Fruit fly (Drosophila melanogaster) whole organism, embryonic: ENCODE results near the gene CG15742.

ENCODE experiments used
- B-H2 ChIP-seq: fragments of 200-800 bp; sonication (Bioruptor generic); optimal IDR thresholded peaks from 2 replicates; lab custom pipeline; 2018; ENCODE audit warnings: missing biosample characterization, mild to moderate bottlenecking, missing genetic modification characterization
- CG10543 ChIP-seq: fragments of 200-800 bp; sonication (Bioruptor generic); optimal IDR thresholded peaks from 3 replicates; lab custom pipeline; 2017; ENCODE audit warnings: missing biosample characterization, mild to moderate bottlenecking, missing genetic modification characterization, moderate library complexity
- CG11504 ChIP-seq: fragments of 200-800 bp; sonication (Bioruptor generic); optimal IDR thresholded peaks from 3 replicates; lab custom pipeline; 2019; ENCODE audit warnings: missing biosample characterization, mild to moderate bottlenecking, missing genetic modification characterization, moderate library complexity
- CG12769 ChIP-seq: fragments of 200-800 bp; sonication (Bioruptor generic); optimal IDR thresholded peaks from 2 replicates; lab custom pipeline; 2019; ENCODE audit warnings: missing biosample characterization, mild to moderate bottlenecking, missing genetic modification characterization, moderate library complexity
- CG13894 ChIP-seq: fragments of 200-800 bp; sonication (Bioruptor generic); optimal IDR thresholded peaks from 3 replicates; lab custom pipeline; 2018; ENCODE audit warnings: missing biosample characterization, mild to moderate bottlenecking, missing genetic modification characterization, moderate library complexity
- CG15269 ChIP-seq: fragments of 200-800 bp; sonication (Bioruptor generic); optimal IDR thresholded peaks from 2 replicates; lab custom pipeline; 2018; ENCODE audit warnings: missing biosample characterization, mild to moderate bottlenecking, missing genetic modification characterization, moderate library complexity
- CG2678 ChIP-seq: fragments of 200-800 bp; sonication (Bioruptor generic); optimal IDR thresholded peaks from 3 replicates; lab custom pipeline; 2019; ENCODE audit warnings: missing biosample characterization, mild to moderate bottlenecking, missing genetic modification characterization, moderate library complexity
- CG31441 ChIP-seq: fragments of 200-800 bp; sonication (Bioruptor generic); IDR thresholded peaks from 2 replicates; pipeline ENCODE4 v1.3.6; 2022; ENCODE audit warnings: missing biosample characterization, missing genetic modification characterization
- CG7745 ChIP-seq: fragments of 200-800 bp; sonication (Bioruptor generic); optimal IDR thresholded peaks from 2 replicates; lab custom pipeline; 2018; ENCODE audit warnings: missing biosample characterization, mild to moderate bottlenecking, missing genetic modification characterization, moderate library complexity
- CoRest ChIP-seq: fragments of 200-800 bp; sonication (Bioruptor generic); optimal IDR thresholded peaks from 3 replicates; lab custom pipeline; 2018; ENCODE audit warnings: missing biosample characterization, mild to moderate bottlenecking, missing genetic modification characterization, moderate library complexity
- Deaf1 ChIP-seq: fragments of 200-800 bp; optimal IDR thresholded peaks from 3 replicates; lab custom pipeline; 2019; ENCODE audit warnings: missing biosample characterization, mild to moderate bottlenecking, missing genetic modification characterization, moderate library complexity
- Dfd ChIP-seq, 2 experiments: fragments of >200 bp; optimal IDR thresholded peaks; 2 replicates each; lab custom pipeline; 2017; ENCODE audit warnings: missing biosample characterization in 2 of 2, missing genetic modification characterization in 2 of 2
- Dll ChIP-seq: fragments of 200-800 bp; sonication (Bioruptor generic); IDR thresholded peaks from 4 replicates; pipeline ENCODE4 v1.3.6; 2022; ENCODE audit warnings: missing biosample characterization, missing genetic modification characterization; ENCODE audit not compliant: partially characterized antibody
- Drgx ChIP-seq: fragments of 200-800 bp; sonication (Bioruptor generic); IDR thresholded peaks from 2 replicates; pipeline ENCODE4 v1.3.6; 2022; ENCODE audit warnings: missing biosample characterization, missing genetic modification characterization
- Ets65A ChIP-seq: fragments of 200-800 bp; sonication (Bioruptor generic); peaks from one replicate; lab custom pipeline; 2016; ENCODE audit warnings: missing biosample characterization, missing genetic modification characterization
- Fer1 ChIP-seq: fragments of 200-800 bp; sonication (Bioruptor generic); optimal IDR thresholded peaks from 2 replicates; lab custom pipeline; 2017; ENCODE audit warnings: missing biosample characterization, mild to moderate bottlenecking, missing genetic modification characterization
- Hr3 ChIP-seq: fragments of 200-800 bp; sonication (Bioruptor generic); optimal IDR thresholded peaks from 3 replicates; lab custom pipeline; 2016; ENCODE audit warnings: missing biosample characterization, missing genetic modification characterization
- MBD-R2 ChIP-seq: fragments of 200-800 bp; sonication (Bioruptor generic); IDR thresholded peaks from 2 replicates; pipeline ENCODE4 v1.3.6; 2022; ENCODE audit warnings: missing biosample characterization, missing genetic modification characterization
- Meics ChIP-seq: fragments of 200-800 bp; sonication (Bioruptor generic); optimal IDR thresholded peaks from 2 replicates; lab custom pipeline; 2017; ENCODE audit warnings: missing biosample characterization, mild to moderate bottlenecking, missing genetic modification characterization
- Oaz ChIP-seq: fragments of 200-800 bp; sonication (Bioruptor generic); IDR thresholded peaks from 2 replicates; pipeline ENCODE4 v1.3.6; 2022; ENCODE audit warnings: missing biosample characterization, missing genetic modification characterization
- Pdp1 ChIP-seq, 2 experiments: fragments of 200-800 bp; sonication (Bioruptor generic); optimal IDR thresholded peaks; 3 replicates each; lab custom pipeline; 2016; ENCODE audit warnings: missing biosample characterization in 2 of 2, missing genetic modification characterization in 2 of 2, mild to moderate bottlenecking in 1 of 2, moderate library complexity in 1 of 2
- Sry-β ChIP-seq: fragments of 200-800 bp; sonication (Bioruptor generic); optimal IDR thresholded peaks from 2 replicates; lab custom pipeline; 2018; ENCODE audit warnings: missing biosample characterization, mild to moderate bottlenecking, missing genetic modification characterization, moderate library complexity
- Trl ChIP-seq, 3 experiments: fragments of >200 bp in 2 of 3; fragments of 200-800 bp in 1 of 3; sonication (Bioruptor generic) in 1 of 3; optimal IDR thresholded peaks; 2 replicates in 1 of 3; 3 replicates in 2 of 3; lab custom pipeline; 2016 to 2017; ENCODE audit warnings: missing biosample characterization in 1 of 3, missing genetic modification characterization in 1 of 3
- YL-1 ChIP-seq: fragments of 200-800 bp; sonication (Bioruptor generic); optimal IDR thresholded peaks from 3 replicates; lab custom pipeline; 2017; ENCODE audit warnings: missing biosample characterization, mild to moderate bottlenecking, missing genetic modification characterization
- abd-A ChIP-seq: fragments of 200-800 bp; sonication (Bioruptor generic); optimal IDR thresholded peaks from 3 replicates; lab custom pipeline; 2019; ENCODE audit warnings: missing biosample characterization, mild to moderate bottlenecking, missing genetic modification characterization, moderate library complexity
- bbx ChIP-seq: fragments of 200-800 bp; sonication (Bioruptor generic); IDR thresholded peaks from 2 replicates; pipeline ENCODE4 v1.3.6; 2022; ENCODE audit warnings: missing biosample characterization, missing genetic modification characterization; ENCODE audit not compliant: partially characterized antibody
- br ChIP-seq: fragments of >200 bp; optimal IDR thresholded peaks from 2 replicates; lab custom pipeline; 2017
- cg ChIP-seq: fragments of 200-800 bp; sonication (Bioruptor generic); optimal IDR thresholded peaks from 3 replicates; lab custom pipeline; 2019; ENCODE audit warnings: missing biosample characterization, mild to moderate bottlenecking, missing genetic modification characterization, moderate library complexity
- chinmo ChIP-seq: fragments of 200-800 bp; sonication (Bioruptor generic); IDR thresholded peaks from 4 replicates; pipeline ENCODE4 v1.3.6; 2022; ENCODE audit warnings: missing biosample characterization, missing genetic modification characterization; ENCODE audit not compliant: partially characterized antibody
- ci ChIP-seq: fragments of 200-800 bp; sonication (Bioruptor generic); IDR thresholded peaks from 3 replicates; pipeline ENCODE4 v1.3.6; 2022; ENCODE audit warnings: missing biosample characterization, missing genetic modification characterization
- crol ChIP-seq: fragments of 200-800 bp; sonication (Bioruptor generic); IDR thresholded peaks from 2 replicates; pipeline ENCODE4 v1.3.6; 2022; ENCODE audit warnings: missing biosample characterization, missing genetic modification characterization
- exex ChIP-seq: fragments of 200-800 bp; sonication (Bioruptor generic); optimal IDR thresholded peaks from 4 replicates; lab custom pipeline; 2018; ENCODE audit warnings: missing biosample characterization, mild to moderate bottlenecking, missing genetic modification characterization, moderate library complexity
- gem ChIP-seq: fragments of 200-800 bp; sonication (Bioruptor generic); optimal IDR thresholded peaks from 2 replicates; lab custom pipeline; 2019; ENCODE audit warnings: missing biosample characterization, mild to moderate bottlenecking, missing genetic modification characterization, moderate library complexity
- grau ChIP-seq: fragments of 200-800 bp; optimal IDR thresholded peaks from 3 replicates; lab custom pipeline; 2019; ENCODE audit warnings: missing biosample characterization, mild to moderate bottlenecking, missing genetic modification characterization, moderate library complexity
- jing ChIP-seq: fragments of 200-800 bp; sonication (Bioruptor generic); optimal IDR thresholded peaks from 2 replicates; lab custom pipeline; 2018; ENCODE audit warnings: missing biosample characterization, mild to moderate bottlenecking, missing genetic modification characterization
- mirr ChIP-seq: fragments of 200-800 bp; sonication (Bioruptor generic); optimal IDR thresholded peaks from 3 replicates; lab custom pipeline; 2018; ENCODE audit warnings: missing biosample characterization, mild to moderate bottlenecking, missing genetic modification characterization
- nmo ChIP-seq: fragments of 200-800 bp; sonication (Bioruptor generic); optimal IDR thresholded peaks from 2 replicates; lab custom pipeline; 2018; ENCODE audit warnings: missing biosample characterization, mild to moderate bottlenecking, missing genetic modification characterization, moderate library complexity
- onecut ChIP-seq: fragments of 200-800 bp; sonication (Bioruptor generic); IDR thresholded peaks from 2 replicates; pipeline ENCODE4 v1.3.6; 2022; ENCODE audit warnings: missing biosample characterization, missing genetic modification characterization
- pho ChIP-seq: fragments of 200-800 bp; sonication (Bioruptor generic); optimal IDR thresholded peaks from 2 replicates; lab custom pipeline; 2016; ENCODE audit warnings: missing biosample characterization, missing genetic modification characterization
- prd ChIP-seq, 3 experiments: fragments of >200 bp in 2 of 3; fragments of 200-800 bp in 1 of 3; sonication (Bioruptor generic) in 1 of 3; optimal IDR thresholded peaks in 2 of 3; IDR thresholded peaks in 1 of 3; 2 replicates in 2 of 3; 3 replicates in 1 of 3; pipeline versions ENCODE4 v1.3.6 to Lab custom; 2017 to 2022; ENCODE audit warnings: missing biosample characterization in 1 of 3, missing genetic modification characterization in 1 of 3
- row ChIP-seq: fragments of 200-800 bp; sonication (Bioruptor generic); IDR thresholded peaks from 3 replicates; pipeline ENCODE4 v1.3.6; 2022; ENCODE audit warnings: missing biosample characterization, missing genetic modification characterization
- scrt ChIP-seq: fragments of 200-800 bp; sonication (Bioruptor generic); optimal IDR thresholded peaks from 2 replicates; lab custom pipeline; 2018; ENCODE audit warnings: missing biosample characterization, mild to moderate bottlenecking, missing genetic modification characterization, moderate library complexity
- twi ChIP-seq: fragments of 200-800 bp; optimal IDR thresholded peaks from 2 replicates; lab custom pipeline; 2019; ENCODE audit warnings: missing biosample characterization, mild to moderate bottlenecking, missing genetic modification characterization, moderate library complexity
- tx ChIP-seq: fragments of 200-800 bp; sonication (Bioruptor generic); optimal IDR thresholded peaks from 2 replicates; lab custom pipeline; 2016; ENCODE audit warnings: missing biosample characterization, missing genetic modification characterization

The CG15742 gene

DNA sequence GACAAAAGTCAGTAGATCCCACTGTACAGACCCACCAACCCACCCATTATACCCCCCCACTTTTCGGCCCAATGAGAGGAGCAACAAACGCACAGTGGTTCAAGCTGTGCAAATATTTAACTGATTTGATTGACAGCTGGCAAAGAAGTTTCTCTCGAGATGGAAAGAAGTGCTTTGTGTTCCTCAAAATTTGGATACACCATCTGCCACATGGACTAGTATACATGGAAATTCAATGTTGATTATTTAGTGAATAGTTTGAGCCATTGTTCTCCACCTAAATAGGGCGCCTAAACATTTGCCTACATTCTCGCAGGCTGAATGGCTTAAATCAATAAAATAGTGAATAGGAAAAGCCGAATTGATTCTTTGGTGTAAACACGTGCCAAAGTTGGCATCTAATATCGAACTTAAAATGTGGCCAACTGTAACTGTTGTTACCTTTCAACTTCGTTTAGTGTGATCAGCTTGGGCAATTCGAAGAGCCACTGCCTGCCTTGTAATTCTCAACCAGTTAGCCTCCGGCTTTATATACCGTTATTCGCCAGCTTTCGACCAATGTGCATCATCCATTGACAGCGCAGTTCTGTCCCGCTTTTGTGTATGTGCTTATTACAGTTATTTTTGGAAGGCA lies 23.1 kb upstream of the CG15742 start (continued):
- no peak for TF ChIP-seq twi
- peak; percentile 45 for TF ChIP-seq CG12769 (tag; lab: Kevin White, UChicago)
- no peak for TF ChIP-seq MBD-R2 (GFP tag; lab: Robert Waterston, UW)
- no peak for TF ChIP-seq YL-1 (GFP tag; lab: Kevin White, UChicago)
- no peak for TF ChIP-seq CG7745 (tag; lab: Kevin White, UChicago)
- peak; percentile 3 for TF ChIP-seq Meics
- TF ChIP-seq Fer1: peak; percentile 16
- TF ChIP-seq Ets65A: peak; percentile 36

DNA sequence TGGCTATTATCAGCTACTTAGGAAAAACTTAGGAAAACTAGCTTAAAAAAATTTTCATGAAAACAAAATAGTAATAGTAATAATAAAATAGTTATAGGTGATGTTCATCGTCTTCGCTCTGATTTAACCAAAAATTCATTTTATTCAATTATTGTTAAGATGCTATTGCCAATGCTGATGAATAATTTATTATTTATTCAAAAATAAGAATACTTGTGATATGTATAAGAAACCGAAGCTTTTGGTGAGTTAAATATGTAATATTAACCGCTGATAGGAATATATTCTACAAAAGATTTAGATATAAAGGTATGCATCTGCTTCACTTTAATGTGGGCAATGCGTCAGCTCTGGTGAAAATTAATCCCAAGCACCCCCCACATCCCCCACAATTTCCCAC lies 22.4 kb upstream of the CG15742 start:
- TF ChIP-seq Dfd (GFP tag; optimal IDR thresholded peaks at IDR 0.05; lab: Kevin White, UChicago) (no peak), jing (GFP tag; lab: Kevin White, UChicago) (no peak), CoRest (tag; lab: Kevin White, UChicago) (peak; percentile 3), prd (optimal IDR thresholded peaks at IDR 0.05; lab: Kevin White, UChicago) (no peak), prd (GFP tag; IDR thresholded peaks at IDR 0.05; lab: Robert Waterston, UW) (no peak), grau (tag; lab: Kevin White, UChicago) (peak; percentile 13), CG2678 (peak; percentile 8), exex (tag; lab: Kevin White, UChicago) (no peak), row (GFP tag; lab: Robert Waterston, UW) (peak; percentile 45; the same call in 1 of the 3 replicates), gem (tag; lab: Kevin White, UChicago) (peak; percentile 15), Hr3 (GFP tag; lab: Kevin White, UChicago) (no peak), CG31441 (GFP tag; lab: Robert Waterston, UW) (0 out of 2 replicates have a peak, but pooled peaks have one; percentile 14), CG11504 (peak; percentile 33), nmo (GFP tag; lab: Kevin White, UChicago) (peak; percentile 10), Sry-β (GFP tag; lab: Kevin White, UChicago) (peak; percentile 83)

DNA sequence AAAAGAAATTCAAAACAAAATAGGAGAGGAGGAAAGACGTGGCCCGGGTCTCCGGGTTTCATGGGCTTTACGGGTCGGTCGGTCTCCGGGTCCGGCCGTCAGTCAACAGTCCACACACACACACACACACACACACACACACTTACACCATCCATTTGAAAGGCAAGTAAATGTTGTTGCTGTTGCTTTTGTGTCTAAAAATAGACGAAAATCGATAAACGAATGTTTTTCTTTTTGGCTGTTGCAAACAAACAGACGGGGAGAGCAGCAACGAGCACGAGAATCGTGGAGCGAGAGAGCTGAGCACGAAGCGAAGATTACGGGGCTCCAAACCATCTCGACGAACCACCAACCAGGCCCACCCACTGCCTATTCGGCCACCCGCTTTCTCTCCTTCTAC lies 21.9 kb upstream of the CG15742 start:
- peak; percentile 32 to 59 for TF ChIP-seq Trl (optimal IDR thresholded peaks at IDR 0.05; lab: Kevin White, UChicago)
- TF ChIP-seq Trl (GFP tag; optimal IDR thresholded peaks at IDR 0.05; lab: Kevin White, UChicago): no peak
- peak; percentile 57; the same call in 1 of the 3 replicates for TF ChIP-seq ci (GFP tag; lab: Robert Waterston, UW)
- peak; percentile 18 for TF ChIP-seq scrt (GFP tag; lab: Kevin White, UChicago)
- TF ChIP-seq CG15269 (tag; lab: Kevin White, UChicago): no peak
- TF ChIP-seq cg (GFP tag; lab: Kevin White, UChicago): peak; percentile 73
- TF ChIP-seq Pdp1 (GFP tag; optimal IDR thresholded peaks at IDR 0.05; lab: Kevin White, UChicago): peak in 1 of 2 experiments; percentile 10
- TF ChIP-seq B-H2 (GFP tag; lab: Kevin White, UChicago): no peak
- TF ChIP-seq pho (GFP tag; lab: Kevin White, UChicago): no peak
- peak; percentile 43; the same call in 1 of the 2 replicates for TF ChIP-seq crol
- TF ChIP-seq Deaf1 (tag; lab: Kevin White, UChicago): peak; percentile 76
- peak; percentile 38 for TF ChIP-seq mirr (GFP tag; lab: Kevin White, UChicago)
- TF ChIP-seq CG10543 (GFP tag; lab: Kevin White, UChicago): peak; percentile 63
- no peak for TF ChIP-seq tx (GFP tag; lab: Kevin White, UChicago)
- TF ChIP-seq Drgx (GFP tag; lab: Robert Waterston, UW): 0 out of 2 replicates have a peak, but pooled peaks have one; percentile 10
- TF ChIP-seq abd-A (tag; lab: Kevin White, UChicago): peak; percentile 76
- no peak for TF ChIP-seq br (lab: Kevin White, UChicago)
- TF ChIP-seq chinmo (GFP tag; lab: Robert Waterston, UW): 0 out of 4 replicates have a peak, but pooled peaks have one; percentile 55
- peak; percentile 21; the same call in 1 of the 2 replicates for TF ChIP-seq bbx (GFP tag; lab: Robert Waterston, UW)
- no peak for TF ChIP-seq Oaz (GFP tag; lab: Robert Waterston, UW)
- TF ChIP-seq onecut: peak; percentile 95
- TF ChIP-seq Dll (GFP tag; lab: Robert Waterston, UW): 0 out of 4 replicates have a peak, but pooled peaks have one; percentile 18
- peak; percentile 84 for TF ChIP-seq CG13894
